Worm (Caenorhabditis elegans): ENCODE measurements around the gene C01G10.17.
A peak's percentile ranks its signal among the peaks of the same experiment; 100 is the strongest.

The C01G10.17 gene

DNA sequence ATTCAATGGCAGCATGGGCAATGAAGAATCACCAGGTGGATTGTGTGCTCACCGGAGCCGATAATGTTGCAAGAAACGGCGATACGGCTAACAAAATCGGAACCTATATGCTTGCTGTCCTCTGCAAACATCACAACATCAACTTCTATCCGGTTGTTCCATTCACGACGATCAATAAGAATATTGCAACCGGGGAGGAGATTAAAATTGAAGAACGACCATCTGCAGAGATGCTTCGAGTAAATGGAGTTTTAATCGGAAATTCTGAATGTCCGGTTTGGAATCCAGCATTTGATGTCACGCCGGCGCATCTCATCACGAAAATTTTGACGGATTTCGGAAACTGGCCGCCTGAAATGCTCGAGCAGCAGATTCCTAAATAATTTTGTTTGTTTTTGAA, 6.9 kb upstream of the C01G10.17 start (continued):
- TF ChIP-seq jun-1 (tag; optimal IDR thresholded peaks at IDR 0.05) (no peak), ceh-32 (tag; optimal IDR thresholded peaks at IDR 0.05; ENCODE audit: poor library complexity) (no peak), nhr-42 (GFP tag; IDR thresholded peaks at IDR 0.05) (no peak), mdt-29 (GFP tag; IDR thresholded peaks at IDR 0.05) (no peak), ztf-7 (tag; optimal IDR thresholded peaks at IDR 0.05) (no peak), unc-62 (GFP tag; optimal IDR thresholded peaks at IDR 0.05 in 1 of 2) (no peak), unc-62 (tag; optimal IDR thresholded peaks at IDR 0.05) (no peak), T26A8.4 (GFP tag; IDR thresholded peaks at IDR 0.05) (peak; percentile 14; the same call in 1 of the 2 replicates), lin-15B (tag; optimal IDR thresholded peaks at IDR 0.05) (no peak), zfp-3 (GFP tag; conservative IDR thresholded peaks at IDR 0.05) (no peak), Y48G9A.11 (GFP tag; IDR thresholded peaks at IDR 0.05) (peak; percentile 58; the same call in 1 of the 2 replicates), nhr-76 (tag; optimal IDR thresholded peaks at IDR 0.05) (no peak), ceh-82 (tag; optimal IDR thresholded peaks at IDR 0.05) (no peak), ZK546.5 (tag; optimal IDR thresholded peaks at IDR 0.05) (no peak), zfp-2 (tag; optimal IDR thresholded peaks at IDR 0.05) (no peak), F26F4.8 (GFP tag; conservative IDR thresholded peaks at IDR 0.05) (no peak), D1046.2 (GFP tag; IDR thresholded peaks at IDR 0.05) (no peak), cey-2 (tag; optimal IDR thresholded peaks at IDR 0.05; ENCODE audit: borderline replicate concordance, insufficient read depth) (no peak), Y5F2A.4 (GFP tag; optimal IDR thresholded peaks at IDR 0.05) (no peak), nhr-111 (GFP tag; optimal IDR thresholded peaks at IDR 0.05) (no peak), madf-5 (GFP tag; IDR thresholded peaks at IDR 0.05) (no peak), snpc-1.2 (GFP tag; IDR thresholded peaks at IDR 0.05) (no peak), daf-19 (GFP tag; conservative IDR thresholded peaks at IDR 0.05) (no peak), fos-1 (tag; optimal IDR thresholded peaks at IDR 0.05) (no peak), lin-38 (GFP tag; IDR thresholded peaks at IDR 0.05) (peak; percentile 66), nhr-41 (GFP tag; IDR thresholded peaks at IDR 0.05) (no peak), hlh-11 (tag; optimal IDR thresholded peaks at IDR 0.05) (no peak), egl-43 (GFP tag; IDR thresholded peaks at IDR 0.05) (peak; percentile 47; the same call in 1 of the 2 replicates), ZK337.2 (GFP tag; IDR thresholded peaks at IDR 0.05) (no peak), dpl-1 (GFP tag; optimal IDR thresholded peaks at IDR 0.05) (no peak), zag-1 (tag; optimal IDR thresholded peaks at IDR 0.05) (no peak), nhr-28 (tag; optimal IDR thresholded peaks at IDR 0.05) (no peak), snpc-4 (tag; optimal IDR thresholded peaks at IDR 0.05) (no peak), madf-9 (GFP tag; conservative IDR thresholded peaks at IDR 0.05) (no peak), F49E8.2 (tag; optimal IDR thresholded peaks at IDR 0.05; ENCODE audit: borderline replicate concordance) (peak; percentile 32), F10B5.3 (tag; optimal IDR thresholded peaks at IDR 0.05) (no peak), nhr-25 (tag; optimal IDR thresholded peaks at IDR 0.05; ENCODE audit: borderline replicate concordance, insufficient read depth) (no peak), F37D6.2 (tag; optimal IDR thresholded peaks at IDR 0.05) (no peak), pqm-1 (tag; optimal IDR thresholded peaks at IDR 0.05) (no peak), lin-1 (GFP tag; IDR thresholded peaks at IDR 0.05) (no peak), F44E2.7 (GFP tag; IDR thresholded peaks at IDR 0.05) (no peak), mep-1 (tag; optimal IDR thresholded peaks at IDR 0.05) (no peak), vab-7 (GFP tag; IDR thresholded peaks at IDR 0.05) (no peak), saeg-2 (GFP tag; IDR thresholded peaks at IDR 0.05) (no peak), php-3 (GFP tag; IDR thresholded peaks at IDR 0.05) (no peak), hmg-1.1 (GFP tag; IDR thresholded peaks at IDR 0.05) (no peak), egl-27 (tag; optimal IDR thresholded peaks at IDR 0.05) (no peak), zip-11 (GFP tag; IDR thresholded peaks at IDR 0.05) (no peak), hif-1 (tag; optimal IDR thresholded peaks at IDR 0.05) (no peak), daf-16 (GFP tag; optimal IDR thresholded peaks at IDR 0.05) (no peak), daf-16 (tag; optimal IDR thresholded peaks at IDR 0.05) (peak; percentile 25), fkh-10 (GFP tag; optimal IDR thresholded peaks at IDR 0.05) (no peak)
